Worm (Caenorhabditis elegans) whole organism, young adult: ENCODE data around the gene lrpc-1.

Experiments
- B0019.2 ChIP-seq: fragments of 200-800 bp; sonication (Bioruptor generic); conservative IDR thresholded peaks from 2 replicates; pipeline ENCODE4 v1.3.6; 2022; ENCODE audit warnings: missing genetic modification reagents, missing genetic modification characterization, missing compliant biosample characterization
- B0261.1 ChIP-seq: sonication (generic microtip); optimal IDR thresholded peaks from 2 replicates; lab custom pipeline; 2016; ENCODE audit warnings: mild to moderate bottlenecking, missing genetic modification characterization, moderate library complexity, missing compliant biosample characterization
- C17E4.6 ChIP-seq: fragments of 200-800 bp; sonication (Bioruptor generic); IDR thresholded peaks from 2 replicates; pipeline ENCODE4 v1.3.6; 2022; ENCODE audit warnings: missing genetic modification reagents, missing genetic modification characterization, missing compliant biosample characterization
- D2030.7 ChIP-seq: fragments of 200-800 bp; sonication (Bioruptor generic); IDR thresholded peaks from 2 replicates; pipeline ENCODE4 v1.3.6; 2022; ENCODE audit warnings: missing genetic modification reagents, missing genetic modification characterization, missing compliant biosample characterization
- F57A8.1 ChIP-seq: fragments of 200-800 bp; sonication (Bioruptor generic); optimal IDR thresholded peaks from 2 replicates; lab custom pipeline; 2018; ENCODE audit warnings: mild to moderate bottlenecking, missing genetic modification characterization, moderate library complexity, missing compliant biosample characterization
- F57C9.4 ChIP-seq: sonication (generic microtip); optimal IDR thresholded peaks from 2 replicates; lab custom pipeline; 2017; ENCODE audit warnings: mild to moderate bottlenecking, missing genetic modification characterization, missing compliant biosample characterization
- Y67H2A.10 ChIP-seq: fragments of 200-800 bp; sonication (Bioruptor generic); conservative IDR thresholded peaks from 2 replicates; pipeline ENCODE4 v1.3.6; 2022; ENCODE audit warnings: missing genetic modification reagents, missing genetic modification characterization, missing compliant biosample characterization
- Y79H2A.3 ChIP-seq: fragments of 200-800 bp; sonication (Bioruptor generic); conservative IDR thresholded peaks from 2 replicates; pipeline ENCODE4 v1.3.6; 2022; ENCODE audit warnings: missing genetic modification reagents, missing genetic modification characterization, missing compliant biosample characterization
- Y95B8A.8 ChIP-seq: fragments of 200-800 bp; sonication (Bioruptor generic); IDR thresholded peaks from 2 replicates; pipeline ENCODE4 v1.3.6; 2022; ENCODE audit warnings: missing genetic modification reagents, missing genetic modification characterization, missing compliant biosample characterization
- ZK185.1 ChIP-seq: sonication (generic microtip); optimal IDR thresholded peaks from 2 replicates; lab custom pipeline; 2016; ENCODE audit warnings: mild to moderate bottlenecking, missing genetic modification characterization, missing compliant biosample characterization; ENCODE audit not compliant: poor library complexity, severe bottlenecking
- aptf-3 ChIP-seq: fragments of 200-800 bp; sonication (Bioruptor generic); IDR thresholded peaks from 2 replicates; pipeline ENCODE4 v1.3.6; 2022; ENCODE audit warnings: missing genetic modification characterization, missing compliant biosample characterization
- attf-3 ChIP-seq: fragments of 200-800 bp; sonication (Bioruptor generic); conservative IDR thresholded peaks from 2 replicates; pipeline ENCODE4 v1.3.6; 2022; ENCODE audit warnings: missing genetic modification reagents, missing genetic modification characterization, missing compliant biosample characterization
- attf-6 ChIP-seq: fragments of 200-800 bp; sonication (Bioruptor generic); IDR thresholded peaks from 2 replicates; pipeline ENCODE4 v1.3.6; 2022; ENCODE audit warnings: missing genetic modification reagents, missing genetic modification characterization, missing compliant biosample characterization
- ceh-27 ChIP-seq: fragments of 200-800 bp; sonication (Bioruptor generic); optimal IDR thresholded peaks from 2 replicates; lab custom pipeline; 2018; ENCODE audit warnings: mild to moderate bottlenecking, missing genetic modification characterization, moderate library complexity, missing compliant biosample characterization
- ceh-91 ChIP-seq: fragments of 200-800 bp; sonication (Bioruptor generic); IDR thresholded peaks from 2 replicates; pipeline ENCODE4 v1.3.6; 2022; ENCODE audit warnings: missing genetic modification reagents, missing genetic modification characterization, missing compliant biosample characterization
- chd-7 ChIP-seq: sonication (generic microtip); optimal IDR thresholded peaks from 2 replicates; lab custom pipeline; 2016; ENCODE audit warnings: mild to moderate bottlenecking, missing genetic modification characterization, moderate library complexity, missing compliant biosample characterization
- die-1 ChIP-seq: sonication (generic microtip); optimal IDR thresholded peaks from 2 replicates; lab custom pipeline; 2016; ENCODE audit warnings: missing genotype, mild to moderate bottlenecking, missing genetic modification characterization, missing compliant biosample characterization
- dox-1 ChIP-seq: fragments of 200-800 bp; sonication (Bioruptor generic); IDR thresholded peaks from 2 replicates; pipeline ENCODE4 v1.3.6; 2022; ENCODE audit warnings: missing genetic modification reagents, missing genetic modification characterization, missing compliant biosample characterization
- efl-1 ChIP-seq: fragments of 150-350 bp; optimal IDR thresholded peaks from 2 replicates; lab custom pipeline; 2014; ENCODE audit warnings: missing biosample characterization, missing genetic modification reagents, missing genetic modification characterization
- egl-44 ChIP-seq: fragments of 200-800 bp; sonication (Bioruptor generic); IDR thresholded peaks from 2 replicates; pipeline ENCODE4 v1.3.6; 2022; ENCODE audit warnings: missing genetic modification reagents, missing genetic modification characterization, missing compliant biosample characterization
- hlh-26 ChIP-seq: fragments of 200-800 bp; sonication (Bioruptor generic); conservative IDR thresholded peaks from 2 replicates; pipeline ENCODE4 v1.3.6; 2022; ENCODE audit warnings: missing genetic modification reagents, missing genetic modification characterization, missing compliant biosample characterization
- let-607 ChIP-seq, 2 experiments: fragments of 200-800 bp in 1 of 2; sonication (Bioruptor generic) in 1 of 2; sonication (generic microtip) in 1 of 2; optimal IDR thresholded peaks; 2 replicates each; lab custom pipeline; 2016 to 2018; ENCODE audit warnings: mild to moderate bottlenecking in 2 of 2, missing compliant biosample characterization in 2 of 2, missing genetic modification characterization in 2 of 2, moderate library complexity in 2 of 2, missing genotype in 1 of 2
- lin-35 ChIP-seq, 3 experiments: fragments of 150-350 bp in 2 of 3; sonication (generic microtip) in 1 of 3; optimal IDR thresholded peaks; 2 replicates each; lab custom pipeline; 2014 to 2018; ENCODE audit warnings: missing biosample characterization in 3 of 3, missing genetic modification characterization in 3 of 3, missing genetic modification reagents in 3 of 3
- lsl-1 ChIP-seq: fragments of 200-800 bp; sonication (Bioruptor generic); optimal IDR thresholded peaks from 2 replicates; lab custom pipeline; 2018; ENCODE audit warnings: mild to moderate bottlenecking, missing genetic modification characterization, moderate library complexity, missing compliant biosample characterization
- lsy-27 ChIP-seq: sonication (generic microtip); optimal IDR thresholded peaks from 2 replicates; lab custom pipeline; 2017; ENCODE audit warnings: missing genetic modification characterization, mild to moderate bottlenecking, missing compliant biosample characterization, antibody characterized with exemption, missing genotype, borderline replicate concordance; ENCODE audit not compliant: insufficient read depth
- madf-6 ChIP-seq: fragments of 200-800 bp; sonication (Bioruptor generic); IDR thresholded peaks from 2 replicates; pipeline ENCODE4 v1.3.6; 2022; ENCODE audit warnings: missing genetic modification reagents, missing genetic modification characterization, missing compliant biosample characterization
- mcd-1 ChIP-seq: fragments of 200-800 bp; sonication (Bioruptor generic); IDR thresholded peaks from 2 replicates; pipeline ENCODE4 v1.3.6; 2022; ENCODE audit warnings: missing genetic modification reagents, missing genetic modification characterization, missing compliant biosample characterization
- nfyb-1 ChIP-seq: fragments of 200-800 bp; sonication (Bioruptor generic); IDR thresholded peaks from 2 replicates; pipeline ENCODE4 v1.3.6; 2022; ENCODE audit warnings: missing genetic modification reagents, missing genetic modification characterization, missing compliant biosample characterization
- nhr-179 ChIP-seq: sonication (generic microtip); optimal IDR thresholded peaks from 2 replicates; lab custom pipeline; 2016; ENCODE audit warnings: mild to moderate bottlenecking, missing genetic modification characterization, missing compliant biosample characterization
- rec-8 ChIP-seq, 2 experiments: sonication (generic microtip); optimal IDR thresholded peaks; 2 replicates each; lab custom pipeline; 2016; ENCODE audit warnings: mild to moderate bottlenecking in 2 of 2, missing genetic modification characterization in 2 of 2, missing genetic modification reagents in 2 of 2, missing genotype in 2 of 2, missing biosample characterization in 1 of 2, missing compliant biosample characterization in 1 of 2, moderate library complexity in 1 of 2
- sea-2 ChIP-seq: fragments of 200-800 bp; sonication (Bioruptor generic); IDR thresholded peaks from 2 replicates; pipeline ENCODE4 v1.3.6; 2022; ENCODE audit warnings: missing genetic modification characterization, missing compliant biosample characterization
- snpc-3.4 ChIP-seq: sonication (generic microtip); optimal IDR thresholded peaks from 2 replicates; lab custom pipeline; 2017; ENCODE audit warnings: missing genetic modification characterization, mild to moderate bottlenecking, missing compliant biosample characterization, antibody characterized with exemption, moderate library complexity, missing genotype, missing genetic modification reagents
- snpc-4 ChIP-seq, 5 experiments: fragments of 150-350 bp in 1 of 5; sonication (generic microtip) in 4 of 5; optimal IDR thresholded peaks; 2 replicates each; lab custom pipeline; 2014 to 2018; ENCODE audit warnings: missing genetic modification characterization in 5 of 5, missing biosample characterization in 3 of 5, antibody characterized with exemption in 2 of 5, mild to moderate bottlenecking in 2 of 5, missing compliant biosample characterization in 2 of 5, missing genotype in 2 of 5, moderate library complexity in 2 of 5, missing genetic modification reagents in 1 of 5
- tbp1 ChIP-seq: fragments of 200-800 bp; sonication (Bioruptor generic); optimal IDR thresholded peaks from 2 replicates; lab custom pipeline; 2018; ENCODE audit warnings: mild to moderate bottlenecking, missing genetic modification characterization, missing compliant biosample characterization
- tbx-9 ChIP-seq: sonication (generic microtip); optimal IDR thresholded peaks from 2 replicates; lab custom pipeline; 2016; ENCODE audit warnings: borderline replicate concordance, missing genetic modification characterization, inconsistent platforms, missing compliant biosample characterization
- unc-130 ChIP-seq: sonication (generic microtip); optimal IDR thresholded peaks from 2 replicates; lab custom pipeline; 2016; ENCODE audit warnings: missing genetic modification reagents, missing genetic modification characterization, missing compliant biosample characterization
- xnd-1 ChIP-seq: sonication (generic microtip); optimal IDR thresholded peaks from 2 replicates; lab custom pipeline; 2016; ENCODE audit warnings: missing genotype, missing genetic modification reagents, missing genetic modification characterization, missing compliant biosample characterization
- zfh-2 ChIP-seq: fragments of 200-800 bp; sonication (Bioruptor generic); conservative IDR thresholded peaks from 2 replicates; pipeline ENCODE4 v1.3.6; 2022; ENCODE audit warnings: missing genetic modification reagents, missing genetic modification characterization, missing compliant biosample characterization
- zim-3 ChIP-seq: sonication (generic microtip); optimal IDR thresholded peaks from 2 replicates; lab custom pipeline; 2017; ENCODE audit warnings: mild to moderate bottlenecking, missing genetic modification characterization, moderate library complexity, missing compliant biosample characterization
- ztf-28 ChIP-seq: fragments of 200-800 bp; sonication (Bioruptor generic); IDR thresholded peaks from 2 replicates; pipeline ENCODE4 v1.3.6; 2022; ENCODE audit warnings: missing genetic modification reagents, missing genetic modification characterization, missing compliant biosample characterization

lrpc-1 gene

DNA sequence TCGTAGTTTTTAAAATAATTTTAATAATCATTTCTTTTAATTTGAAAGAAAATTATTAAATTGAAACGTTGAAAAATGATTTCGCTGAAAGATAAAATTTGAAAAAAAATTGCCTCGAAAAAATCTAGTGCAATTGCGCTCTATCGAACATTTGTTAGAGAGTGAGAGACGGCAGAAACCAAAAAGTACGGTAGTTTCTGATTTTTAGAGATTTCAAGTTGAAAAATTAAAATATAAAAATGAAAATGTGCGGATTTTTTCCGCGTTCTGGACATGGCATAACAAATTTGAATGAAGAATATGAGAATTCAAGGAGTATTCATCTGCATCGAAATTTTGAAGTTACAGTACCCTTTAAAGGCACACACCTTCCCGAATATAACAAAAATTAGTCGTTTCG, 6.4 kb upstream of the lrpc-1 start (continued):
- TF ChIP-seq ceh-91 (GFP tag; lab: Robert Waterston, UW) = peak; percentile 72
- no peak for TF ChIP-seq F57C9.4 (tag; lab: Kevin White, UChicago)
- TF ChIP-seq aptf-3 (GFP tag; lab: Robert Waterston, UW) = no peak
- TF ChIP-seq tbx-9 = no peak
- no peak for TF ChIP-seq snpc-4 (GFP tag; optimal IDR thresholded peaks at IDR 0.05; lab: Kevin White, UChicago)
- TF ChIP-seq snpc-4 (tag; optimal IDR thresholded peaks at IDR 0.05; lab: Kevin White, UChicago) = peak in 1 of 4 experiments; percentile 7
- peak; percentile 47 for TF ChIP-seq efl-1 (GFP tag; lab: Kevin White, UChicago)
- TF ChIP-seq ceh-27 = no peak
- peak; percentile 63 for TF ChIP-seq madf-6 (GFP tag; lab: Robert Waterston, UW)
- no peak for TF ChIP-seq unc-130 (GFP tag; lab: Kevin White, UChicago)
- no peak for TF ChIP-seq nhr-179 (tag; lab: Kevin White, UChicago)
- TF ChIP-seq Y95B8A.8 (GFP tag; lab: Robert Waterston, UW) = no peak
- no peak for TF ChIP-seq let-607 (tag; optimal IDR thresholded peaks at IDR 0.05; lab: Kevin White, UChicago)
- no peak for TF ChIP-seq B0261.1 (tag; lab: Kevin White, UChicago)
- TF ChIP-seq zfh-2 (GFP tag; lab: Robert Waterston, UW) = no peak
- TF ChIP-seq lin-35 (GFP tag; optimal IDR thresholded peaks at IDR 0.05; lab: Kevin White, UChicago) = no peak
- TF ChIP-seq sea-2 = no peak
- no peak for TF ChIP-seq rec-8 (tag; optimal IDR thresholded peaks at IDR 0.05; lab: Kevin White, UChicago)
- TF ChIP-seq attf-3 (GFP tag; lab: Robert Waterston, UW) = no peak
- TF ChIP-seq zim-3 (tag; lab: Kevin White, UChicago) = no peak
- no peak for TF ChIP-seq F57A8.1 (GFP tag; lab: Kevin White, UChicago)
- peak; percentile 31 for TF ChIP-seq tbp1 (GFP tag; lab: Kevin White, UChicago)
- peak; percentile 89 for TF ChIP-seq lsl-1 (GFP tag; lab: Kevin White, UChicago)
- no peak for TF ChIP-seq lsy-27 (tag; lab: Kevin White, UChicago)
- no peak for TF ChIP-seq C17E4.6 (GFP tag; lab: Robert Waterston, UW)
- TF ChIP-seq attf-6 = no peak
- no peak for TF ChIP-seq ZK185.1 (tag; lab: Kevin White, UChicago)
- TF ChIP-seq Y79H2A.3 = no peak
- TF ChIP-seq nfyb-1 (GFP tag; lab: Robert Waterston, UW) = no peak
- peak; percentile 86 for TF ChIP-seq mcd-1 (GFP tag; lab: Robert Waterston, UW)
- TF ChIP-seq chd-7 (tag; lab: Kevin White, UChicago) = no peak
- TF ChIP-seq xnd-1 = peak; percentile 52
- no peak for TF ChIP-seq snpc-3.4 (tag; lab: Kevin White, UChicago)
- no peak for TF ChIP-seq die-1 (tag; lab: Kevin White, UChicago)
- no peak; the same call in 1 of the 2 replicates for TF ChIP-seq dox-1 (GFP tag; lab: Robert Waterston, UW)
- no peak for TF ChIP-seq Y67H2A.10 (GFP tag; lab: Robert Waterston, UW)
- TF ChIP-seq ztf-28 = no peak
- TF ChIP-seq egl-44 (GFP tag; lab: Robert Waterston, UW) = no peak
- TF ChIP-seq D2030.7 (GFP tag; lab: Robert Waterston, UW) = peak; percentile 67
- TF ChIP-seq hlh-26 (GFP tag; lab: Robert Waterston, UW) = no peak
- TF ChIP-seq B0019.2 = no peak
